Worm (Caenorhabditis elegans): ENCODE data around the gene Y38C1BA.1.

DNA sequence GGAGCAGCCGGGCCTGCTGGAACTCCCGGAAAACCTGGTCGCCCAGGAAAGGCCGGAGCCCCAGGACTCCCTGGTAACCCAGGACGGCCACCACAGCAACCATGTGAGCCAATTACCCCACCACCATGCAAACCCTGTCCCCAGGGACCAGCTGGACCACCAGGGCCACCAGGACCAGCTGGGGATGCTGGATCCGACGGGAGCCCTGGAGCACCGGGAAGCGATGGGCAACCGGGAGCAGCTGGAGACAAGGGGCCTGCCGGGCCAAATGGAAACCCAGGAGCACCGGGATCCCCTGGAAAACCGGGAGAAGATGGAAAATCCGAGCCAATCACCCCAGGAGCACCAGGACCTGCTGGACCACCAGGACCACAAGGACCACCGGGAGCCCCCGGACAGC, 34.7 kb downstream of the Y38C1BA.1 start:
- no peak for TF ChIP-seq ama-1 (optimal IDR thresholded peaks at IDR 0.05)
- no peak for TF ChIP-seq pag-3 (tag; optimal IDR thresholded peaks at IDR 0.05; ENCODE audit: borderline replicate concordance)
- TF ChIP-seq ceh-22 (tag; optimal IDR thresholded peaks at IDR 0.05) = no peak
- TF ChIP-seq npax-4 (tag; optimal IDR thresholded peaks at IDR 0.05) = no peak
- TF ChIP-seq K09A11.1 (tag; optimal IDR thresholded peaks at IDR 0.05; ENCODE audit: insufficient read depth) = no peak
- TF ChIP-seq nhr-11 (tag; optimal IDR thresholded peaks at IDR 0.05) = no peak
- TF ChIP-seq unc-55 (GFP tag; optimal IDR thresholded peaks at IDR 0.05) = no peak
- TF ChIP-seq dmd-4 (tag; optimal IDR thresholded peaks at IDR 0.05; ENCODE audit: borderline replicate concordance) = no peak
- TF ChIP-seq ceh-48 (tag; optimal IDR thresholded peaks at IDR 0.05) = no peak
- no peak for TF ChIP-seq F13H6.1 (tag; optimal IDR thresholded peaks at IDR 0.05)
